Worm (Caenorhabditis elegans) whole organism, L2 larva: ENCODE measurements around the gene daf-19.

Source experiments
- C34F6.9 ChIP-seq: fragments of 150-350 bp; optimal IDR thresholded peaks from 2 replicates; lab custom pipeline; 2014; ENCODE audit warnings: missing biosample characterization, missing genetic modification characterization
- ceh-82 ChIP-seq: fragments of 150-350 bp; optimal IDR thresholded peaks from 2 replicates; lab custom pipeline; 2014; ENCODE audit warnings: missing biosample characterization, missing genetic modification characterization
- gmeb-1 ChIP-seq: fragments of 150-350 bp; optimal IDR thresholded peaks from 2 replicates; lab custom pipeline; 2014; ENCODE audit warnings: missing biosample characterization, missing genetic modification characterization
- lin-11 ChIP-seq: fragments of 150-350 bp; sonication (generic microtip); optimal IDR thresholded peaks from 2 replicates; lab custom pipeline; 2014; ENCODE audit warnings: missing biosample characterization, missing genetic modification characterization, inconsistent platforms, mixed read lengths
- mbf-1 ChIP-seq: sonication (generic microtip); optimal IDR thresholded peaks from 2 replicates; lab custom pipeline; 2017; ENCODE audit warnings: missing biosample characterization, missing genetic modification characterization
- nhr-10 ChIP-seq: sonication (generic microtip); optimal IDR thresholded peaks from 2 replicates; lab custom pipeline; 2017; ENCODE audit warnings: missing biosample characterization, missing genetic modification characterization
- nhr-11 ChIP-seq: fragments of 150-350 bp; optimal IDR thresholded peaks from 2 replicates; lab custom pipeline; 2014; ENCODE audit warnings: missing biosample characterization, missing genetic modification characterization
- nhr-23 ChIP-seq: fragments of 150-350 bp; optimal IDR thresholded peaks from 2 replicates; lab custom pipeline; 2014; ENCODE audit warnings: missing biosample characterization, missing genetic modification reagents, missing genetic modification characterization
- nhr-237 ChIP-seq: fragments of 150-350 bp; optimal IDR thresholded peaks from 2 replicates; lab custom pipeline; 2014; ENCODE audit warnings: missing biosample characterization, missing genetic modification characterization
- nhr-6 ChIP-seq: fragments of 150-350 bp; optimal IDR thresholded peaks from 2 replicates; lab custom pipeline; 2014; ENCODE audit warnings: missing biosample characterization, missing genetic modification characterization
- nhr-77 ChIP-seq: fragments of 150-350 bp; optimal IDR thresholded peaks from 2 replicates; lab custom pipeline; 2014; ENCODE audit warnings: missing biosample characterization, missing genetic modification characterization
- skn-1 ChIP-seq: sonication (generic microtip); optimal IDR thresholded peaks from 2 replicates; lab custom pipeline; 2017; ENCODE audit warnings: missing biosample characterization, missing genetic modification characterization
- snpc-4 ChIP-seq: fragments of 150-350 bp; optimal IDR thresholded peaks from 2 replicates; lab custom pipeline; 2014; ENCODE audit warnings: missing biosample characterization, missing genetic modification characterization
- ztf-1 ChIP-seq: fragments of 200-800 bp; sonication (Bioruptor generic); conservative IDR thresholded peaks from 2 replicates; pipeline ENCODE4 v1.3.6; 2022; ENCODE audit warnings: missing genetic modification characterization, missing compliant biosample characterization

DNA sequence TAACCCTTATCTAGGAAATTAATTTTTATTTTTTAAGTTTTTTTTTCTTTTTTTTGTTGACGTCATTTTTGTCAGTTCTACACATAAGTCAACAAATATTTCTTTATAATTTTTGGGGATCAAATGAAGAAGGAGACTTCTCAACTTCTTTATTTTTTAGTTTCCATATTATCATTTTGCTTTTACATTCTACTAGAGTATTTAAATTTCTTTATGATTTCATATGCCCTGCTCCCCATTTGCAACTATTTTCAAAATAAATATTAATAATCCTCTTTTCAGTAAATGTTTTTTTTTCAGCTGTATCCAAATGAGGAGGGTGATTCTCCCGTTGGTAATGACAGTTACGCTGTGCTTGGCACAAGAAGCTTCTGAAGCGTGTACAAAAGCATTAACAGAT is 31.8 kb downstream of the daf-19 start, which contains the start of gene phg-1:
- TF ChIP-seq nhr-10, result no peak
- TF ChIP-seq ztf-1, result no peak
- TF ChIP-seq nhr-6 (tag; lab: Kevin White, UChicago), result no peak
- no peak for TF ChIP-seq gmeb-1 (tag; lab: Kevin White, UChicago)
- no peak for TF ChIP-seq ceh-82 (tag; lab: Kevin White, UChicago)
- no peak for TF ChIP-seq nhr-11 (tag; lab: Kevin White, UChicago)
- TF ChIP-seq nhr-23, result no peak
- TF ChIP-seq nhr-77 (tag; lab: Kevin White, UChicago), result no peak
- TF ChIP-seq snpc-4 (tag; lab: Kevin White, UChicago), result no peak
- TF ChIP-seq C34F6.9, result no peak
- TF ChIP-seq skn-1, result no peak
- TF ChIP-seq nhr-237, result no peak
- TF ChIP-seq mbf-1 (tag; lab: Kevin White, UChicago), result no peak
- TF ChIP-seq lin-11 (tag; lab: Kevin White, UChicago), result no peak
